Worm (Caenorhabditis elegans): Measurements from ENCODE around the gene nfyc-1.

DNA sequence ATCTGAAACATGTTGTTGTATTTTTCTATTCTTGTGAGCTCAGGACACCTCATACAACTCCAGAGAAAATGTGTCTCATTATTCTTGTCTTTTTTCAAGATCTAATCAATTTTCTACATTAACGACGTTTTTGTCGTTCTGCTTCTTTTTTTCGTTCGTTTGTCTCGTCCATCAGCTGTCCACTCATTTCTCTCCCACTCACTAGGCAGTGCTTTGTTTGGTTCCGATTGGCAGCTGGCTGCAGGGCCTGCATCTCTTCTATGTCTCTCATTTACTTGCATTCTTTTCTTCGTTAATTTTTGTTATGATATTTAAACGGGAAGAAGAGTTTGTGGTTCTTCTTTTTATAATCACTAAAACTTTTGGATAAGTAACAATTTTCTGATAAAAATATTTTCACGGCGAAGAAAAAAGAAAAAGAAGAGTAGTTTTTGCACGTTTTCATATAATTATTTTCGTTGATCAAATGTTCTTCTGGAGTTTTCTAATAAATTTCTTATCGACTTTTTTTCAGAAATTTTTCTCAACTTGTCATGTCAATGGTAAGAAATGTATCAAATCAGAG lies 42.3 kb upstream of the nfyc-1 start, which contains the start of gene 2L52.1:
- TF ChIP-seq cog-1 (tag; optimal IDR thresholded peaks at IDR 0.05) = no peak
- no peak for TF ChIP-seq med-1 (GFP tag; optimal IDR thresholded peaks at IDR 0.05; ENCODE audit: insufficient read depth)
- TF ChIP-seq ztf-23 (GFP tag; IDR thresholded peaks at IDR 0.05) = no peak
- no peak for TF ChIP-seq T22C8.4 (GFP tag; IDR thresholded peaks at IDR 0.05)
- no peak for TF ChIP-seq flt-1 (GFP tag; IDR thresholded peaks at IDR 0.05)
- no peak for TF ChIP-seq tab-1 (GFP tag; IDR thresholded peaks at IDR 0.05)

Data from whole organism, midembryonic.